Worm (Caenorhabditis elegans): ENCODE results near the gene let-19.
A peak's percentile ranks its signal among the peaks of the same experiment; 100 is the strongest.

Gene let-19

ce11 chrII:8744555-8745448, 26.0 kb upstream of the let-19 start:
- TF ChIP-seq sem-2 (GFP tag; optimal IDR thresholded peaks at IDR 0.05) (no peak), ceh-43 (GFP tag; optimal IDR thresholded peaks at IDR 0.05) (no peak), pha-4 (tag; optimal IDR thresholded peaks at IDR 0.05) (no peak), drap-1 (GFP tag; optimal IDR thresholded peaks at IDR 0.05) (no peak), bed-3 (GFP tag; optimal IDR thresholded peaks at IDR 0.05) (no peak), nhr-2 (tag; optimal IDR thresholded peaks at IDR 0.05) (no peak), tbx-8 (GFP tag; optimal IDR thresholded peaks at IDR 0.05) (no peak), ztf-11 (tag; optimal IDR thresholded peaks at IDR 0.05) (no peak), lin-13 (tag; optimal IDR thresholded peaks at IDR 0.05) (no peak), sptf-1 (tag; optimal IDR thresholded peaks at IDR 0.05) (no peak)

ce11 chrII:8745449-8746297, 25.1 kb upstream of the let-19 start:
- TF ChIP-seq bed-3 (GFP tag; optimal IDR thresholded peaks at IDR 0.05) (no peak), ceh-43 (GFP tag; optimal IDR thresholded peaks at IDR 0.05) (no peak), ztf-11 (tag; optimal IDR thresholded peaks at IDR 0.05) (no peak), pha-4 (tag; optimal IDR thresholded peaks at IDR 0.05) (no peak), mab-5 (tag; optimal IDR thresholded peaks at IDR 0.05) (no peak), flh-1 (GFP tag; optimal IDR thresholded peaks at IDR 0.05) (no peak), elt-3 (tag; optimal IDR thresholded peaks at IDR 0.05) (no peak), unc-62 (GFP tag; optimal IDR thresholded peaks at IDR 0.05) (no peak), mls-2 (tag; optimal IDR thresholded peaks at IDR 0.05) (no peak), unc-120 (tag; optimal IDR thresholded peaks at IDR 0.05; ENCODE audit: poor library complexity, severe bottlenecking) (no peak), ceh-83 (GFP tag; optimal IDR thresholded peaks at IDR 0.05) (no peak), lin-13 (tag; optimal IDR thresholded peaks at IDR 0.05) (no peak), nhr-28 (tag; optimal IDR thresholded peaks at IDR 0.05) (no peak)

- TF ChIP-seq sem-2 (GFP tag; optimal IDR thresholded peaks at IDR 0.05) (no peak), bed-3 (GFP tag; optimal IDR thresholded peaks at IDR 0.05) (no peak), lin-13 (tag; optimal IDR thresholded peaks at IDR 0.05) (no peak)
These were observed 24.4 kb upstream of the let-19 start for ce11 chrII:8746298-8746775.

- TF ChIP-seq lin-13 (tag; optimal IDR thresholded peaks at IDR 0.05) (no peak), hlh-1 (tag; optimal IDR thresholded peaks at IDR 0.05) (peak; percentile 41), cnd-1 (tag; optimal IDR thresholded peaks at IDR 0.05) (peak; percentile 59), mab-5 (tag; optimal IDR thresholded peaks at IDR 0.05) (no peak), mls-2 (tag; optimal IDR thresholded peaks at IDR 0.05) (no peak), ztf-11 (tag; optimal IDR thresholded peaks at IDR 0.05) (no peak), zip-8 (tag; optimal IDR thresholded peaks at IDR 0.05) (no peak), unc-62 (GFP tag; optimal IDR thresholded peaks at IDR 0.05) (peak; percentile 78), unc-120 (tag; optimal IDR thresholded peaks at IDR 0.05; ENCODE audit: poor library complexity, severe bottlenecking) (peak; percentile 1), elt-1 (tag; optimal IDR thresholded peaks at IDR 0.05; ENCODE audit: borderline replicate concordance, insufficient read depth) (no peak), blmp-1 (tag; optimal IDR thresholded peaks at IDR 0.05) (no peak), drap-1 (GFP tag; optimal IDR thresholded peaks at IDR 0.05) (no peak), elt-3 (tag; optimal IDR thresholded peaks at IDR 0.05) (no peak), sem-2 (GFP tag; optimal IDR thresholded peaks at IDR 0.05) (no peak), nhr-12 (tag; optimal IDR thresholded peaks at IDR 0.05) (no peak), nhr-28 (tag; optimal IDR thresholded peaks at IDR 0.05) (no peak), tbx-8 (GFP tag; optimal IDR thresholded peaks at IDR 0.05) (no peak), lsy-2 (tag; optimal IDR thresholded peaks at IDR 0.05) (no peak), ces-1 (GFP tag; optimal IDR thresholded peaks at IDR 0.05) (no peak), ceh-43 (GFP tag; optimal IDR thresholded peaks at IDR 0.05) (no peak), ceh-83 (GFP tag; optimal IDR thresholded peaks at IDR 0.05) (no peak), nhr-2 (tag; optimal IDR thresholded peaks at IDR 0.05) (peak; percentile 86), unc-39 (tag; optimal IDR thresholded peaks at IDR 0.05) (no peak), lin-32 (GFP tag; optimal IDR thresholded peaks at IDR 0.05) (no peak), M03D4.4 (tag; optimal IDR thresholded peaks at IDR 0.05) (no peak), pha-4 (tag; optimal IDR thresholded peaks at IDR 0.05) (no peak)
These were observed 23.4 kb upstream of the let-19 start for ce11 chrII:8747246-8747938.

Data from whole organism, mixed stage, embryonic.